Fruit fly (Drosophila melanogaster) whole organism, embryonic: Measurements from ENCODE around the gene CG33796.

Experiments used
- B-H1 ChIP-seq: fragments of 200-800 bp; sonication (Bioruptor generic); IDR thresholded peaks from 3 replicates; pipeline ENCODE4 v1.3.6; 2022; ENCODE audit warnings: missing biosample characterization, missing genetic modification characterization
- CG10431 ChIP-seq: fragments of 200-800 bp; sonication (Bioruptor generic); optimal IDR thresholded peaks from 3 replicates; lab custom pipeline; 2018; ENCODE audit warnings: missing biosample characterization, mild to moderate bottlenecking, missing genetic modification characterization
- CG10565 ChIP-seq: fragments of 200-800 bp; sonication (Bioruptor generic); optimal IDR thresholded peaks from 3 replicates; lab custom pipeline; 2016; ENCODE audit warnings: missing biosample characterization, mild to moderate bottlenecking, missing genetic modification characterization
- CG11723 ChIP-seq: fragments of 200-800 bp; sonication (Bioruptor generic); optimal IDR thresholded peaks from 2 replicates; lab custom pipeline; 2017; ENCODE audit warnings: missing biosample characterization, mild to moderate bottlenecking, missing genetic modification characterization
- CG12104 ChIP-seq: fragments of 200-800 bp; sonication (Bioruptor generic); optimal IDR thresholded peaks from 3 replicates; lab custom pipeline; 2016; ENCODE audit warnings: missing biosample characterization, missing genetic modification characterization
- CG12236 ChIP-seq: fragments of 200-800 bp; sonication (Bioruptor generic); optimal IDR thresholded peaks from 2 replicates; lab custom pipeline; 2016; ENCODE audit warnings: missing biosample characterization, missing genetic modification characterization
- CG1529 ChIP-seq: fragments of 200-800 bp; sonication (Bioruptor generic); optimal IDR thresholded peaks from 3 replicates; lab custom pipeline; 2018; ENCODE audit warnings: missing biosample characterization, missing genetic modification characterization
- CG1602 ChIP-seq: fragments of 200-800 bp; sonication (Bioruptor generic); optimal IDR thresholded peaks from 3 replicates; lab custom pipeline; 2016; ENCODE audit warnings: missing biosample characterization, missing genetic modification characterization
- CG17186 ChIP-seq: fragments of 200-800 bp; sonication (Bioruptor generic); optimal IDR thresholded peaks from 3 replicates; lab custom pipeline; 2017; ENCODE audit warnings: missing biosample characterization, missing genetic modification reagents, missing genetic modification characterization
- CG2889 ChIP-seq: fragments of 200-800 bp; sonication (Bioruptor generic); IDR thresholded peaks from 3 replicates; pipeline ENCODE4 v1.3.6; 2022; ENCODE audit warnings: missing biosample characterization, missing genetic modification characterization
- CG32772 ChIP-seq: fragments of 200-800 bp; sonication (Bioruptor generic); IDR thresholded peaks from 2 replicates; pipeline ENCODE4 v1.3.6; 2022; ENCODE audit warnings: missing biosample characterization, missing genetic modification characterization
- CG3847 ChIP-seq: fragments of 200-800 bp; sonication (Bioruptor generic); IDR thresholded peaks from 2 replicates; pipeline ENCODE4 v1.3.6; 2022; ENCODE audit warnings: missing biosample characterization, missing genetic modification characterization
- CG4730 ChIP-seq: fragments of 200-800 bp; sonication (Bioruptor generic); IDR thresholded peaks from 2 replicates; pipeline ENCODE4 v1.3.6; 2022; ENCODE audit warnings: missing biosample characterization, missing genetic modification characterization
- CG6791 ChIP-seq: fragments of 200-800 bp; sonication (Bioruptor generic); IDR thresholded peaks from 3 replicates; pipeline ENCODE4 v1.3.6; 2022; ENCODE audit warnings: missing biosample characterization, missing genetic modification characterization; ENCODE audit not compliant: partially characterized antibody
- CG7963 ChIP-seq: fragments of 200-800 bp; sonication (Bioruptor generic); IDR thresholded peaks from 3 replicates; pipeline ENCODE4 v1.3.6; 2022; ENCODE audit warnings: missing biosample characterization, missing genetic modification characterization; ENCODE audit not compliant: partially characterized antibody
- CG8089 ChIP-seq: fragments of 200-800 bp; sonication (Bioruptor generic); optimal IDR thresholded peaks from 3 replicates; lab custom pipeline; 2016; ENCODE audit warnings: missing biosample characterization, missing genetic modification characterization
- CG8765 ChIP-seq: fragments of 200-800 bp; sonication (Bioruptor generic); IDR thresholded peaks from 2 replicates; pipeline ENCODE4 v1.3.6; 2022; ENCODE audit warnings: missing biosample characterization, missing genetic modification characterization
- CG9817 ChIP-seq: fragments of 200-800 bp; sonication (Bioruptor generic); optimal IDR thresholded peaks from 2 replicates; lab custom pipeline; 2018; ENCODE audit warnings: missing biosample characterization, mild to moderate bottlenecking, missing genetic modification characterization, moderate library complexity
- Deaf1 ChIP-seq: fragments of 200-800 bp; optimal IDR thresholded peaks from 3 replicates; lab custom pipeline; 2019; ENCODE audit warnings: missing biosample characterization, mild to moderate bottlenecking, missing genetic modification characterization, moderate library complexity
- HLH54F ChIP-seq: fragments of 200-800 bp; sonication (Bioruptor generic); optimal IDR thresholded peaks from 3 replicates; lab custom pipeline; 2016; ENCODE audit warnings: missing biosample characterization, missing genetic modification characterization
- HmgD ChIP-seq: fragments of 200-800 bp; sonication (Bioruptor generic); optimal IDR thresholded peaks from 3 replicates; lab custom pipeline; 2016; ENCODE audit warnings: missing biosample characterization, missing genetic modification characterization
- Hr78 ChIP-seq, 2 experiments: fragments of 200-800 bp in 1 of 2; fragments of >200 bp in 1 of 2; sonication (Bioruptor generic) in 1 of 2; optimal IDR thresholded peaks; 2 replicates each; lab custom pipeline; 2017 to 2019; ENCODE audit warnings: missing biosample characterization in 2 of 2, missing genetic modification characterization in 2 of 2, mild to moderate bottlenecking in 1 of 2, moderate library complexity in 1 of 2
- Lim3 ChIP-seq: fragments of 200-800 bp; sonication (Bioruptor generic); IDR thresholded peaks from 2 replicates; pipeline ENCODE4 v1.3.6; 2022; ENCODE audit warnings: missing biosample characterization, missing genetic modification characterization
- MBD-R2 ChIP-seq: fragments of 200-800 bp; sonication (Bioruptor generic); IDR thresholded peaks from 2 replicates; pipeline ENCODE4 v1.3.6; 2022; ENCODE audit warnings: missing biosample characterization, missing genetic modification characterization
- NC2β ChIP-seq: fragments of 200-800 bp; sonication (Bioruptor generic); optimal IDR thresholded peaks from 2 replicates; lab custom pipeline; 2016; ENCODE audit warnings: missing biosample characterization, missing genetic modification characterization
- NK7.1 ChIP-seq: fragments of 200-800 bp; sonication (Bioruptor generic); optimal IDR thresholded peaks from 3 replicates; lab custom pipeline; 2016; ENCODE audit warnings: missing biosample characterization, missing genetic modification characterization
- ash1 ChIP-seq: fragments of 200-800 bp; sonication (Bioruptor generic); optimal IDR thresholded peaks from 2 replicates; lab custom pipeline; 2018; ENCODE audit warnings: missing biosample characterization, mild to moderate bottlenecking, missing genetic modification characterization
- crol ChIP-seq: fragments of 200-800 bp; sonication (Bioruptor generic); IDR thresholded peaks from 2 replicates; pipeline ENCODE4 v1.3.6; 2022; ENCODE audit warnings: missing biosample characterization, missing genetic modification characterization
- crp ChIP-seq, 2 experiments: fragments of 200-800 bp; sonication (Bioruptor generic); optimal IDR thresholded peaks; 2 replicates in 1 of 2; 3 replicates in 1 of 2; lab custom pipeline; 2017; ENCODE audit warnings: missing biosample characterization in 2 of 2, missing genetic modification characterization in 2 of 2, mild to moderate bottlenecking in 1 of 2, moderate library complexity in 1 of 2
- dmrt11E ChIP-seq: fragments of 200-800 bp; sonication (Bioruptor generic); optimal IDR thresholded peaks from 3 replicates; lab custom pipeline; 2018; ENCODE audit warnings: missing biosample characterization, mild to moderate bottlenecking, missing genetic modification characterization, moderate library complexity
- esg ChIP-seq: fragments of 200-800 bp; sonication (Bioruptor generic); conservative IDR thresholded peaks from 2 replicates; pipeline ENCODE4 v1.3.6; 2022; ENCODE audit warnings: missing biosample characterization, missing genetic modification characterization
- fd102C ChIP-seq: fragments of 200-800 bp; sonication (Bioruptor generic); optimal IDR thresholded peaks from 2 replicates; lab custom pipeline; 2018; ENCODE audit warnings: missing biosample characterization, mild to moderate bottlenecking, missing genetic modification characterization, moderate library complexity
- gro ChIP-seq: fragments of 200-800 bp; sonication (Bioruptor generic); optimal IDR thresholded peaks from 2 replicates; lab custom pipeline; 2016; ENCODE audit warnings: missing biosample characterization, missing genetic modification characterization
- kah ChIP-seq: fragments of 200-800 bp; sonication (Bioruptor generic); optimal IDR thresholded peaks from 2 replicates; lab custom pipeline; 2018; ENCODE audit warnings: missing biosample characterization, mild to moderate bottlenecking, missing genetic modification characterization
- klu ChIP-seq: fragments of 200-800 bp; sonication (Bioruptor generic); IDR thresholded peaks from 2 replicates; pipeline ENCODE4 v1.3.6; 2022; ENCODE audit warnings: missing biosample characterization, missing genetic modification characterization
- mld ChIP-seq: fragments of 200-800 bp; sonication (Bioruptor generic); IDR thresholded peaks from 3 replicates; pipeline ENCODE4 v1.3.6; 2022; ENCODE audit warnings: missing biosample characterization, missing genetic modification characterization; ENCODE audit not compliant: partially characterized antibody
- nerfin-1 ChIP-seq: fragments of 200-800 bp; sonication (Bioruptor generic); optimal IDR thresholded peaks from 3 replicates; lab custom pipeline; 2019; ENCODE audit warnings: missing biosample characterization, mild to moderate bottlenecking, missing genetic modification characterization, moderate library complexity
- otp ChIP-seq: fragments of 200-800 bp; sonication (Bioruptor generic); IDR thresholded peaks from 3 replicates; pipeline ENCODE4, ENCODE4 v1.3.6; 2022; ENCODE audit warnings: missing biosample characterization, missing genetic modification characterization
- p53 ChIP-seq: fragments of 200-800 bp; sonication (Bioruptor generic); optimal IDR thresholded peaks from 2 replicates; lab custom pipeline; 2016; ENCODE audit warnings: missing biosample characterization, missing genetic modification characterization
- ranshi ChIP-seq: fragments of 200-800 bp; sonication (Bioruptor generic); IDR thresholded peaks from 2 replicates; pipeline ENCODE4 v1.3.6; 2022; ENCODE audit warnings: missing biosample characterization, missing genetic modification characterization
- repo ChIP-seq: fragments of 200-800 bp; sonication (Bioruptor generic); optimal IDR thresholded peaks from 2 replicates; lab custom pipeline; 2016; ENCODE audit warnings: missing biosample characterization, missing genetic modification characterization
- rib ChIP-seq: fragments of 200-800 bp; sonication (Bioruptor generic); IDR thresholded peaks from 2 replicates; pipeline ENCODE4 v1.3.6; 2022; ENCODE audit warnings: missing biosample characterization, missing genetic modification characterization
- scrt ChIP-seq: fragments of 200-800 bp; sonication (Bioruptor generic); optimal IDR thresholded peaks from 2 replicates; lab custom pipeline; 2018; ENCODE audit warnings: missing biosample characterization, mild to moderate bottlenecking, missing genetic modification characterization, moderate library complexity
- sima ChIP-seq: fragments of 200-800 bp; sonication (Bioruptor generic); optimal IDR thresholded peaks from 2 replicates; lab custom pipeline; 2016; ENCODE audit warnings: missing biosample characterization, missing genetic modification characterization
- slou ChIP-seq: fragments of 200-800 bp; sonication (Bioruptor generic); optimal IDR thresholded peaks from 3 replicates; lab custom pipeline; 2016; ENCODE audit warnings: missing biosample characterization, missing genetic modification characterization
- sr ChIP-seq: fragments of 200-800 bp; sonication (Bioruptor generic); IDR thresholded peaks from 3 replicates; pipeline ENCODE4 v1.3.6; 2022; ENCODE audit warnings: missing biosample characterization, missing genetic modification characterization
- tna ChIP-seq: fragments of 200-800 bp; sonication (Bioruptor generic); IDR thresholded peaks from 2 replicates; pipeline ENCODE4 v1.3.6; 2022; ENCODE audit warnings: missing biosample characterization, missing genetic modification characterization; ENCODE audit not compliant: partially characterized antibody
- toy ChIP-seq: fragments of 200-800 bp; sonication (Bioruptor generic); IDR thresholded peaks from 2 replicates; pipeline ENCODE4 v1.3.6; 2022; ENCODE audit warnings: missing biosample characterization, missing genetic modification characterization
- yki ChIP-seq: fragments of >200 bp; optimal IDR thresholded peaks from 3 replicates; lab custom pipeline; 2018
- zfh2 ChIP-seq: fragments of 200-800 bp; sonication (Bioruptor generic); optimal IDR thresholded peaks from 2 replicates; lab custom pipeline; 2016; ENCODE audit warnings: missing biosample characterization, missing genetic modification characterization

Gene CG33796

dm6 chr3L:16128481-16128972, 41.4 kb downstream of the CG33796 start, which contains the start of gene Pgm1 (continued):
- TF ChIP-seq CG11723 (GFP tag; lab: Kevin White, UChicago) (peak; percentile 76), CG1529 (GFP tag; lab: Kevin White, UChicago) (peak; percentile 65), mld (no peak), tna (no peak), CG8765 (GFP tag; lab: Robert Waterston, UW) (peak; percentile 65), CG17186 (GFP tag; lab: Kevin White, UChicago) (peak; percentile 46), CG2889 (GFP tag; lab: Robert Waterston, UW) (peak; percentile 69; the same call in 2 of the 3 replicates), dmrt11E (tag; lab: Kevin White, UChicago) (peak; percentile 69), CG10431 (no peak), fd102C (GFP tag; lab: Kevin White, UChicago) (peak; percentile 38), CG12104 (GFP tag; lab: Kevin White, UChicago) (peak; percentile 22), esg (peak; percentile 78), HmgD (GFP tag; lab: Kevin White, UChicago) (peak; percentile 95), otp (peak; percentile 68; the same call in 2 of the 3 replicates), B-H1 (GFP tag; lab: Robert Waterston, UW) (peak; percentile 66), yki (no peak), slou (GFP tag; lab: Kevin White, UChicago) (peak; percentile 48), crp (GFP tag; optimal IDR thresholded peaks at IDR 0.05; lab: Kevin White, UChicago) (peak in 1 of 2 experiments; percentile 63), sima (GFP tag; lab: Kevin White, UChicago) (peak; percentile 70), ash1 (GFP tag; lab: Kevin White, UChicago) (peak; percentile 11), CG7963 (GFP tag; lab: Robert Waterston, UW) (no peak), Lim3 (GFP tag; lab: Robert Waterston, UW) (peak; percentile 21; the same call in 1 of the 2 replicates), crol (GFP tag; lab: Robert Waterston, UW) (no peak), NK7.1 (GFP tag; lab: Kevin White, UChicago) (peak; percentile 90), ranshi (GFP tag; lab: Robert Waterston, UW) (peak; percentile 66; the same call in 1 of the 2 replicates), CG1602 (GFP tag; lab: Kevin White, UChicago) (peak; percentile 73), CG32772 (GFP tag; lab: Robert Waterston, UW) (peak; percentile 63), CG12236 (GFP tag; lab: Kevin White, UChicago) (peak; percentile 81), CG6791 (no peak), CG10565 (GFP tag; lab: Kevin White, UChicago) (peak; percentile 10), MBD-R2 (GFP tag; lab: Robert Waterston, UW) (peak; percentile 64; the same call in 1 of the 2 replicates), gro (GFP tag; lab: Kevin White, UChicago) (peak; percentile 94), klu (GFP tag; lab: Robert Waterston, UW) (0 out of 2 replicates have a peak, but pooled peaks have one; percentile 28), zfh2 (GFP tag; lab: Kevin White, UChicago) (peak; percentile 90), rib (GFP tag; lab: Robert Waterston, UW) (peak; percentile 72; the same call in 1 of the 2 replicates), CG8089 (GFP tag; lab: Kevin White, UChicago) (peak; percentile 80), CG9817 (tag; lab: Kevin White, UChicago) (peak; percentile 80), scrt (GFP tag; lab: Kevin White, UChicago) (peak; percentile 80), repo (GFP tag; lab: Kevin White, UChicago) (peak; percentile 89), NC2β (peak; percentile 85), p53 (GFP tag; lab: Kevin White, UChicago) (peak; percentile 89), CG3847 (GFP tag; lab: Robert Waterston, UW) (peak; percentile 60), toy (GFP tag; lab: Robert Waterston, UW) (0 out of 2 replicates have a peak, but pooled peaks have one; percentile 36), CG4730 (GFP tag; lab: Robert Waterston, UW) (peak; percentile 44), Deaf1 (tag; lab: Kevin White, UChicago) (no peak), nerfin-1 (tag; lab: Kevin White, UChicago) (peak; percentile 76), Hr78 (GFP tag; optimal IDR thresholded peaks at IDR 0.05; lab: Kevin White, UChicago) (peak in 1 of 2 experiments; percentile 80), HLH54F (GFP tag; lab: Kevin White, UChicago) (peak; percentile 87), kah (GFP tag; lab: Kevin White, UChicago) (peak; percentile 50), sr (GFP tag; lab: Robert Waterston, UW) (peak; percentile 74; the same call in 2 of the 3 replicates)
